Fruit fly (Drosophila melanogaster) whole organism, embryonic: ENCODE measurements around the gene Taf10.
A peak's percentile ranks its signal among the peaks of the same experiment; 100 is the strongest.

Experiments used
- ATbp ChIP-seq: fragments of 200-800 bp; sonication (Bioruptor generic); optimal IDR thresholded peaks from 2 replicates; lab custom pipeline; 2017; ENCODE audit warnings: missing biosample characterization, mild to moderate bottlenecking, missing genetic modification characterization, missing genetic modification reagents
- B-H1 ChIP-seq: fragments of 200-800 bp; sonication (Bioruptor generic); IDR thresholded peaks from 3 replicates; pipeline ENCODE4 v1.3.6; 2022; ENCODE audit warnings: missing biosample characterization, missing genetic modification characterization
- CG10654 ChIP-seq: fragments of 200-800 bp; sonication (Bioruptor generic); optimal IDR thresholded peaks from 2 replicates; lab custom pipeline; 2016; ENCODE audit warnings: missing biosample characterization, missing genetic modification characterization
- CG11398 ChIP-seq: fragments of 200-800 bp; sonication (Bioruptor generic); optimal IDR thresholded peaks from 2 replicates; lab custom pipeline; 2016; ENCODE audit warnings: missing biosample characterization, missing genetic modification characterization
- CG11560 ChIP-seq: fragments of 200-800 bp; sonication (Bioruptor generic); IDR thresholded peaks from 3 replicates; pipeline ENCODE4 v1.3.6; 2022; ENCODE audit warnings: missing biosample characterization, missing genetic modification characterization
- CG12219 ChIP-seq: fragments of 200-800 bp; sonication (Bioruptor generic); optimal IDR thresholded peaks from 3 replicates; lab custom pipeline; 2018; ENCODE audit warnings: missing biosample characterization, mild to moderate bottlenecking, missing genetic modification characterization
- CG13775 ChIP-seq: fragments of 200-800 bp; sonication (Bioruptor generic); optimal IDR thresholded peaks from 3 replicates; lab custom pipeline; 2017; ENCODE audit warnings: missing biosample characterization, mild to moderate bottlenecking, missing genetic modification characterization
- CG13894 ChIP-seq: fragments of 200-800 bp; sonication (Bioruptor generic); optimal IDR thresholded peaks from 3 replicates; lab custom pipeline; 2018; ENCODE audit warnings: missing biosample characterization, mild to moderate bottlenecking, missing genetic modification characterization, moderate library complexity
- CG14014 ChIP-seq: fragments of 200-800 bp; sonication (Bioruptor generic); IDR thresholded peaks from 2 replicates; pipeline ENCODE4 v1.3.6; 2022; ENCODE audit warnings: missing biosample characterization, missing genetic modification characterization
- CG15514 ChIP-seq: fragments of 200-800 bp; sonication (Bioruptor generic); optimal IDR thresholded peaks from 3 replicates; lab custom pipeline; 2017; ENCODE audit warnings: missing biosample characterization, missing genetic modification characterization, mild to moderate bottlenecking, moderate library complexity, missing genetic modification reagents
- CG1603 ChIP-seq: fragments of 200-800 bp; sonication (Bioruptor generic); optimal IDR thresholded peaks from 2 replicates; lab custom pipeline; 2019; ENCODE audit warnings: missing biosample characterization, mild to moderate bottlenecking, missing genetic modification characterization, moderate library complexity
- CG16779 ChIP-seq: fragments of 200-800 bp; sonication (Bioruptor generic); IDR thresholded peaks from 2 replicates; pipeline ENCODE4 v1.3.6; 2022; ENCODE audit warnings: missing biosample characterization, missing genetic modification characterization
- CG18599 ChIP-seq: fragments of 200-800 bp; sonication (Bioruptor generic); optimal IDR thresholded peaks from 3 replicates; lab custom pipeline; 2017; ENCODE audit warnings: missing biosample characterization, missing genetic modification characterization, mild to moderate bottlenecking, moderate library complexity, missing genetic modification reagents
- CG18764 ChIP-seq: fragments of 200-800 bp; sonication (Bioruptor generic); optimal IDR thresholded peaks from 3 replicates; lab custom pipeline; 2016; ENCODE audit warnings: missing biosample characterization, missing genetic modification characterization
- CG2129 ChIP-seq: fragments of 200-800 bp; sonication (Bioruptor generic); IDR thresholded peaks from 2 replicates; pipeline ENCODE4 v1.3.6; 2022; ENCODE audit warnings: missing biosample characterization, missing genetic modification characterization; ENCODE audit not compliant: partially characterized antibody
- CG31365 ChIP-seq: fragments of 200-800 bp; sonication (Bioruptor generic); optimal IDR thresholded peaks from 2 replicates; lab custom pipeline; 2018; ENCODE audit warnings: missing biosample characterization, mild to moderate bottlenecking, missing genetic modification characterization
- CG31388 ChIP-seq: fragments of 200-800 bp; sonication (Bioruptor generic); optimal IDR thresholded peaks from 2 replicates; lab custom pipeline; 2016; ENCODE audit warnings: missing biosample characterization, missing genetic modification characterization
- CG42726 ChIP-seq: fragments of 200-800 bp; sonication (Bioruptor generic); IDR thresholded peaks from 2 replicates; pipeline ENCODE4 v1.3.6; 2022; ENCODE audit warnings: missing biosample characterization, missing genetic modification characterization; ENCODE audit not compliant: partially characterized antibody
- CG4820 ChIP-seq: fragments of 200-800 bp; sonication (Bioruptor generic); optimal IDR thresholded peaks from 3 replicates; lab custom pipeline; 2016; ENCODE audit warnings: missing biosample characterization, missing genetic modification characterization
- CG6765 ChIP-seq: fragments of 200-800 bp; sonication (Bioruptor generic); optimal IDR thresholded peaks from 3 replicates; lab custom pipeline; 2017; ENCODE audit warnings: missing biosample characterization, mild to moderate bottlenecking, missing genetic modification characterization
- CG7357 ChIP-seq: fragments of 200-800 bp; sonication (Bioruptor generic); IDR thresholded peaks from 3 replicates; pipeline ENCODE4 v1.3.6; 2022; ENCODE audit warnings: missing biosample characterization, missing genetic modification characterization
- CG8281 ChIP-seq: fragments of 200-800 bp; sonication (Bioruptor generic); optimal IDR thresholded peaks from 2 replicates; lab custom pipeline; 2018; ENCODE audit warnings: missing biosample characterization, mild to moderate bottlenecking, missing genetic modification characterization, moderate library complexity
- CG8290 ChIP-seq, 3 experiments: fragments of 200-800 bp; sonication (Bioruptor generic); optimal IDR thresholded peaks; 2 replicates each; lab custom pipeline; 2016 to 2019; ENCODE audit warnings: missing biosample characterization in 3 of 3, missing genetic modification characterization in 3 of 3, mild to moderate bottlenecking in 2 of 3, moderate library complexity in 1 of 3
- CG9876 ChIP-seq: fragments of 200-800 bp; sonication (Bioruptor generic); optimal IDR thresholded peaks from 2 replicates; lab custom pipeline; 2016; ENCODE audit warnings: missing biosample characterization, missing genetic modification characterization
- Chrac-16 ChIP-seq: fragments of 200-800 bp; sonication (Bioruptor generic); optimal IDR thresholded peaks from 3 replicates; lab custom pipeline; 2016; ENCODE audit warnings: missing biosample characterization, missing genetic modification characterization
- H2.0 ChIP-seq: fragments of 200-800 bp; sonication (Bioruptor generic); IDR thresholded peaks from 2 replicates; pipeline ENCODE4 v1.3.6; 2022; ENCODE audit warnings: missing biosample characterization, missing genetic modification characterization
- MTF-1 ChIP-seq: fragments of 200-800 bp; sonication (Bioruptor generic); optimal IDR thresholded peaks from 2 replicates; lab custom pipeline; 2018; ENCODE audit warnings: missing biosample characterization, mild to moderate bottlenecking, missing genetic modification characterization, borderline replicate concordance
- Max ChIP-seq: fragments of 200-800 bp; sonication (Bioruptor generic); optimal IDR thresholded peaks from 2 replicates; lab custom pipeline; 2016; ENCODE audit warnings: missing biosample characterization, mild to moderate bottlenecking, missing genetic modification characterization
- Rfx ChIP-seq: fragments of 200-800 bp; sonication (Bioruptor generic); IDR thresholded peaks from 2 replicates; pipeline ENCODE4 v1.3.6; 2022; ENCODE audit warnings: missing biosample characterization, missing genetic modification characterization
- cas ChIP-seq: fragments of 200-800 bp; sonication (Bioruptor generic); IDR thresholded peaks from 2 replicates; pipeline ENCODE4 v1.3.6; 2022; ENCODE audit warnings: missing biosample characterization, missing genetic modification characterization
- cg ChIP-seq: fragments of 200-800 bp; sonication (Bioruptor generic); optimal IDR thresholded peaks from 3 replicates; lab custom pipeline; 2019; ENCODE audit warnings: missing biosample characterization, mild to moderate bottlenecking, missing genetic modification characterization, moderate library complexity
- chm ChIP-seq: fragments of 200-800 bp; sonication (Bioruptor generic); IDR thresholded peaks from 2 replicates; pipeline ENCODE4 v1.3.6; 2022; ENCODE audit warnings: missing biosample characterization, missing genetic modification characterization
- da ChIP-seq: fragments of 200-800 bp; sonication (Bioruptor generic); optimal IDR thresholded peaks from 2 replicates; lab custom pipeline; 2016; ENCODE audit warnings: missing biosample characterization, missing genetic modification characterization
- dmrt11E ChIP-seq: fragments of 200-800 bp; sonication (Bioruptor generic); optimal IDR thresholded peaks from 3 replicates; lab custom pipeline; 2018; ENCODE audit warnings: missing biosample characterization, mild to moderate bottlenecking, missing genetic modification characterization, moderate library complexity
- dmrt99B ChIP-seq: fragments of 200-800 bp; sonication (Bioruptor generic); optimal IDR thresholded peaks from 2 replicates; lab custom pipeline; 2018; ENCODE audit warnings: missing biosample characterization, mild to moderate bottlenecking, missing genetic modification characterization, moderate library complexity
- fd3F ChIP-seq: fragments of 200-800 bp; sonication (Bioruptor generic); optimal IDR thresholded peaks from 2 replicates; lab custom pipeline; 2018; ENCODE audit warnings: missing biosample characterization, mild to moderate bottlenecking, missing genetic modification characterization, moderate library complexity
- ftz-f1 ChIP-seq: fragments of 200-800 bp; sonication (Bioruptor generic); optimal IDR thresholded peaks from 2 replicates; lab custom pipeline; 2016; ENCODE audit warnings: missing biosample characterization, missing genetic modification characterization
- insv ChIP-seq, 2 experiments: fragments of 200-800 bp; sonication (Bioruptor generic); optimal IDR thresholded peaks; 3 replicates each; lab custom pipeline; 2016 to 2018; ENCODE audit warnings: missing biosample characterization in 2 of 2, missing genetic modification characterization in 2 of 2
- klu ChIP-seq: fragments of 200-800 bp; sonication (Bioruptor generic); IDR thresholded peaks from 2 replicates; pipeline ENCODE4 v1.3.6; 2022; ENCODE audit warnings: missing biosample characterization, missing genetic modification characterization
- knrl ChIP-seq: fragments of 200-800 bp; sonication (Bioruptor generic); IDR thresholded peaks from 3 replicates; pipeline ENCODE4 v1.3.6; 2022; ENCODE audit warnings: missing biosample characterization, missing genetic modification characterization; ENCODE audit not compliant: partially characterized antibody
- lilli ChIP-seq: fragments of 200-800 bp; sonication (Bioruptor generic); optimal IDR thresholded peaks from 3 replicates; lab custom pipeline; 2016; ENCODE audit warnings: missing biosample characterization, missing genetic modification characterization
- lov ChIP-seq, 2 experiments: fragments of 200-800 bp in 1 of 2; fragments of >200 bp in 1 of 2; sonication (Bioruptor generic) in 1 of 2; IDR thresholded peaks in 1 of 2; optimal IDR thresholded peaks in 1 of 2; 2 replicates in 1 of 2; 3 replicates in 1 of 2; pipeline versions ENCODE4 v1.3.6 to Lab custom; 2017 to 2022; ENCODE audit warnings: missing biosample characterization in 1 of 2, missing genetic modification characterization in 1 of 2
- oc ChIP-seq: fragments of 200-800 bp; sonication (Bioruptor generic); optimal IDR thresholded peaks from 2 replicates; lab custom pipeline; 2018; ENCODE audit warnings: missing biosample characterization, mild to moderate bottlenecking, missing genetic modification characterization, moderate library complexity
- pzg ChIP-seq: fragments of 200-800 bp; sonication (Bioruptor generic); optimal IDR thresholded peaks from 3 replicates; lab custom pipeline; 2018; ENCODE audit warnings: missing biosample characterization, mild to moderate bottlenecking, missing genetic modification characterization, moderate library complexity
- schlank ChIP-seq: fragments of 200-800 bp; sonication (Bioruptor generic); optimal IDR thresholded peaks from 2 replicates; lab custom pipeline; 2018; ENCODE audit warnings: missing biosample characterization, mild to moderate bottlenecking, missing genetic modification characterization
- stwl ChIP-seq: fragments of 200-800 bp; sonication (Bioruptor generic); optimal IDR thresholded peaks from 3 replicates; lab custom pipeline; 2018; ENCODE audit warnings: missing biosample characterization, mild to moderate bottlenecking, missing genetic modification characterization, moderate library complexity
- tio ChIP-seq: fragments of 200-800 bp; sonication (Bioruptor generic); optimal IDR thresholded peaks from 2 replicates; lab custom pipeline; 2017; ENCODE audit warnings: missing biosample characterization, missing genetic modification characterization, inconsistent platforms
- usp ChIP-seq: fragments of >200 bp; optimal IDR thresholded peaks from 2 replicates; lab custom pipeline; 2017; ENCODE audit warnings: missing biosample characterization, missing genetic modification characterization
- zen2 ChIP-seq: fragments of 200-800 bp; sonication (Bioruptor generic); IDR thresholded peaks from 3 replicates; pipeline ENCODE4 v1.3.6; 2022; ENCODE audit warnings: missing biosample characterization, missing genetic modification characterization; ENCODE audit not compliant: partially characterized antibody

Taf10 gene

dm6 chr2L:2749144-2749766 lies 18.4 kb upstream of the Taf10 start (continued):
- no peak for TF ChIP-seq CG7357 (GFP tag; lab: Robert Waterston, UW)
- no peak for TF ChIP-seq chm (GFP tag; lab: Robert Waterston, UW)
- no peak for TF ChIP-seq CG4820
- no peak for TF ChIP-seq ftz-f1 (GFP tag; lab: Kevin White, UChicago)
- peak; percentile 83 for TF ChIP-seq ATbp (GFP tag; lab: Kevin White, UChicago)
- TF ChIP-seq CG6765 (GFP tag; lab: Kevin White, UChicago): no peak
- TF ChIP-seq CG15514: peak; percentile 25
- no peak for TF ChIP-seq cg
- TF ChIP-seq pzg (GFP tag; lab: Kevin White, UChicago): peak; percentile 25
- no peak for TF ChIP-seq knrl
- TF ChIP-seq B-H1 (GFP tag; lab: Robert Waterston, UW): no peak
- no peak for TF ChIP-seq tio (GFP tag; lab: Kevin White, UChicago)
- no peak for TF ChIP-seq klu (GFP tag; lab: Robert Waterston, UW)
- TF ChIP-seq usp (GFP tag; lab: Kevin White, UChicago): no peak
- no peak for TF ChIP-seq CG42726 (GFP tag; lab: Robert Waterston, UW)
- TF ChIP-seq CG18599 (GFP tag; lab: Kevin White, UChicago): no peak
- no peak for TF ChIP-seq lov (optimal IDR thresholded peaks at IDR 0.05; lab: Kevin White, UChicago)
- no peak for TF ChIP-seq lov (GFP tag; IDR thresholded peaks at IDR 0.05; lab: Robert Waterston, UW)
- no peak for TF ChIP-seq CG13894
- peak; percentile 86 for TF ChIP-seq CG8281 (tag; lab: Kevin White, UChicago)
- TF ChIP-seq dmrt11E (tag; lab: Kevin White, UChicago): no peak
- no peak for TF ChIP-seq zen2 (GFP tag; lab: Robert Waterston, UW)
- TF ChIP-seq CG14014 (GFP tag; lab: Robert Waterston, UW): no peak
- TF ChIP-seq CG31388 (GFP tag; lab: Kevin White, UChicago): no peak
- TF ChIP-seq insv (GFP tag; optimal IDR thresholded peaks at IDR 0.05; lab: Kevin White, UChicago): no peak
- peak; percentile 62 for TF ChIP-seq MTF-1 (GFP tag; lab: Kevin White, UChicago)
- peak; percentile 1 for TF ChIP-seq stwl (tag; lab: Kevin White, UChicago)
- TF ChIP-seq schlank (tag; lab: Kevin White, UChicago): no peak
- no peak for TF ChIP-seq CG18764 (GFP tag; lab: Kevin White, UChicago)
- TF ChIP-seq H2.0: no peak
- no peak for TF ChIP-seq CG8290 (GFP tag; optimal IDR thresholded peaks at IDR 0.05; lab: Kevin White, UChicago)
- TF ChIP-seq CG8290 (tag; optimal IDR thresholded peaks at IDR 0.05; lab: Kevin White, UChicago): peak in 1 of 2 experiments; percentile 68
- no peak for TF ChIP-seq CG11398 (GFP tag; lab: Kevin White, UChicago)
- TF ChIP-seq Max (GFP tag; lab: Kevin White, UChicago): no peak
- TF ChIP-seq Chrac-16 (GFP tag; lab: Kevin White, UChicago): no peak
- TF ChIP-seq cas (GFP tag; lab: Robert Waterston, UW): no peak
- no peak for TF ChIP-seq dmrt99B (tag; lab: Kevin White, UChicago)
- no peak for TF ChIP-seq CG16779 (GFP tag; lab: Robert Waterston, UW)
- TF ChIP-seq lilli (GFP tag; lab: Kevin White, UChicago): peak; percentile 10
- peak; percentile 15 for TF ChIP-seq CG31365
- no peak for TF ChIP-seq oc (tag; lab: Kevin White, UChicago)
- TF ChIP-seq CG9876 (GFP tag; lab: Kevin White, UChicago): no peak
- no peak for TF ChIP-seq da (GFP tag; lab: Kevin White, UChicago)
- peak; percentile 3 for TF ChIP-seq CG12219
- TF ChIP-seq CG1603: peak; percentile 30
- no peak for TF ChIP-seq CG2129 (GFP tag; lab: Robert Waterston, UW)
- TF ChIP-seq CG10654 (GFP tag; lab: Kevin White, UChicago): no peak
- TF ChIP-seq fd3F (GFP tag; lab: Kevin White, UChicago): no peak
- TF ChIP-seq Rfx (GFP tag; lab: Robert Waterston, UW): no peak
- TF ChIP-seq CG11560: no peak
- no peak for TF ChIP-seq CG13775 (GFP tag; lab: Kevin White, UChicago)
